Worm (Caenorhabditis elegans) whole organism, late embryonic: ENCODE data around the gene Y46E12A.5.

ENCODE experiments used
- F13H6.1 ChIP-seq: sonication (generic microtip); optimal IDR thresholded peaks from 2 replicates; lab custom pipeline; 2016; ENCODE audit warnings: missing genetic modification characterization, missing compliant biosample characterization
- K09A11.1 ChIP-seq: sonication (generic microtip); optimal IDR thresholded peaks from 2 replicates; lab custom pipeline; 2017; ENCODE audit warnings: antibody characterized with exemption, mild to moderate bottlenecking, missing genetic modification characterization, missing compliant biosample characterization; ENCODE audit not compliant: insufficient read depth
- Y22D7AL.16 ChIP-seq: sonication (generic microtip); optimal IDR thresholded peaks from 2 replicates; lab custom pipeline; 2016; ENCODE audit warnings: missing genetic modification characterization, missing compliant biosample characterization
- ahr-1 ChIP-seq: sonication (generic microtip); optimal IDR thresholded peaks from 2 replicates; lab custom pipeline; 2016; ENCODE audit warnings: missing genetic modification characterization, missing compliant biosample characterization
- ceh-18 ChIP-seq: sonication (generic microtip); optimal IDR thresholded peaks from 2 replicates; lab custom pipeline; 2016; ENCODE audit warnings: missing genetic modification characterization, missing compliant biosample characterization
- ceh-2 ChIP-seq: sonication (generic microtip); optimal IDR thresholded peaks from 2 replicates; lab custom pipeline; 2016; ENCODE audit warnings: missing genotype, missing genetic modification characterization, missing compliant biosample characterization
- ceh-24 ChIP-seq: sonication (generic microtip); optimal IDR thresholded peaks from 2 replicates; lab custom pipeline; 2016; ENCODE audit warnings: mild to moderate bottlenecking, missing genetic modification characterization, missing compliant biosample characterization
- ceh-30 ChIP-seq: fragments of 150-350 bp; optimal IDR thresholded peaks from 2 replicates; lab custom pipeline; 2014; ENCODE audit warnings: missing biosample characterization, missing genetic modification characterization
- ceh-31 ChIP-seq: sonication (generic microtip); optimal IDR thresholded peaks from 2 replicates; lab custom pipeline; 2016; ENCODE audit warnings: missing genetic modification characterization, missing compliant biosample characterization
- ceh-34 ChIP-seq: sonication (generic microtip); optimal IDR thresholded peaks from 2 replicates; lab custom pipeline; 2016; ENCODE audit warnings: mild to moderate bottlenecking, missing genetic modification characterization, missing compliant biosample characterization
- ceh-48 ChIP-seq: sonication (generic microtip); optimal IDR thresholded peaks from 2 replicates; lab custom pipeline; 2016; ENCODE audit warnings: missing genetic modification characterization, inconsistent platforms, missing compliant biosample characterization
- eyg-1 ChIP-seq: sonication (generic microtip); optimal IDR thresholded peaks from 2 replicates; lab custom pipeline; 2016; ENCODE audit warnings: missing genotype, missing genetic modification characterization, missing compliant biosample characterization
- hlh-15 ChIP-seq: sonication (generic microtip); optimal IDR thresholded peaks from 2 replicates; lab custom pipeline; 2016; ENCODE audit warnings: missing genetic modification characterization, missing compliant biosample characterization
- hlh-30 ChIP-seq: sonication (generic microtip); optimal IDR thresholded peaks from 2 replicates; lab custom pipeline; 2017; ENCODE audit warnings: antibody characterized with exemption, missing genetic modification characterization, missing compliant biosample characterization; ENCODE audit not compliant: insufficient read depth
- hlh-8 ChIP-seq: sonication (generic microtip); optimal IDR thresholded peaks from 2 replicates; lab custom pipeline; 2016; ENCODE audit warnings: missing genotype, missing genetic modification characterization, missing compliant biosample characterization
- madf-2 ChIP-seq: sonication (generic microtip); optimal IDR thresholded peaks from 2 replicates; lab custom pipeline; 2017; ENCODE audit warnings: missing genetic modification characterization, missing compliant biosample characterization
- mec-3 ChIP-seq: sonication (generic microtip); optimal IDR thresholded peaks from 2 replicates; lab custom pipeline; 2016; ENCODE audit warnings: borderline replicate concordance, missing genetic modification characterization, missing compliant biosample characterization
- nfya-1 ChIP-seq: sonication (generic microtip); optimal IDR thresholded peaks from 2 replicates; lab custom pipeline; 2017; ENCODE audit warnings: missing genetic modification characterization, mild to moderate bottlenecking, missing compliant biosample characterization, antibody characterized with exemption, moderate library complexity
- nhr-11 ChIP-seq: fragments of 150-350 bp; optimal IDR thresholded peaks from 2 replicates; lab custom pipeline; 2014; ENCODE audit warnings: missing biosample characterization, missing genetic modification characterization
- nhr-232 ChIP-seq: sonication (generic microtip); optimal IDR thresholded peaks from 2 replicates; lab custom pipeline; 2016; ENCODE audit warnings: missing genetic modification characterization, missing compliant biosample characterization
- odd-2 ChIP-seq: sonication (generic microtip); optimal IDR thresholded peaks from 2 replicates; lab custom pipeline; 2017; ENCODE audit warnings: antibody characterized with exemption, mild to moderate bottlenecking, missing genetic modification characterization, missing compliant biosample characterization
- pag-3 ChIP-seq: sonication (generic microtip); optimal IDR thresholded peaks from 2 replicates; lab custom pipeline; 2016; ENCODE audit warnings: missing compliant biosample characterization, missing genetic modification characterization, borderline replicate concordance
- pax-1 ChIP-seq: fragments of 150-350 bp; optimal IDR thresholded peaks from 2 replicates; lab custom pipeline; 2014; ENCODE audit warnings: missing biosample characterization, missing genetic modification characterization
- pha-4 ChIP-seq: fragments of 150-350 bp; optimal IDR thresholded peaks from 2 replicates; lab custom pipeline; 2018; ENCODE audit warnings: missing biosample characterization, missing genetic modification reagents, missing genetic modification characterization
- pqm-1 ChIP-seq: sonication (generic microtip); optimal IDR thresholded peaks from 2 replicates; lab custom pipeline; 2016; ENCODE audit warnings: missing genetic modification characterization, missing compliant biosample characterization
- pros-1 ChIP-seq: fragments of 150-350 bp; optimal IDR thresholded peaks from 2 replicates; lab custom pipeline; 2014; ENCODE audit warnings: missing biosample characterization, missing genetic modification reagents, missing genetic modification characterization
- ref-2 ChIP-seq: sonication (generic microtip); optimal IDR thresholded peaks from 2 replicates; lab custom pipeline; 2016; ENCODE audit warnings: missing genetic modification characterization, missing compliant biosample characterization
- sox-4 ChIP-seq: sonication (generic microtip); optimal IDR thresholded peaks from 2 replicates; lab custom pipeline; 2017; ENCODE audit warnings: mild to moderate bottlenecking, missing genetic modification characterization, inconsistent platforms, missing compliant biosample characterization
- syd-9 ChIP-seq: sonication (generic microtip); optimal IDR thresholded peaks from 2 replicates; lab custom pipeline; 2016; ENCODE audit warnings: mild to moderate bottlenecking, missing genetic modification characterization, moderate library complexity, missing compliant biosample characterization
- tbx-2 ChIP-seq: sonication (generic microtip); optimal IDR thresholded peaks from 2 replicates; lab custom pipeline; 2016; ENCODE audit warnings: missing genetic modification characterization, missing compliant biosample characterization
- tbx-7 ChIP-seq: sonication (generic microtip); optimal IDR thresholded peaks from 2 replicates; lab custom pipeline; 2016; ENCODE audit warnings: missing genotype, missing genetic modification characterization, missing compliant biosample characterization
- ttx-3 ChIP-seq: sonication (generic microtip); optimal IDR thresholded peaks from 2 replicates; lab custom pipeline; 2016; ENCODE audit warnings: missing genetic modification reagents, missing genetic modification characterization, missing compliant biosample characterization
- unc-42 ChIP-seq: sonication (generic microtip); optimal IDR thresholded peaks from 2 replicates; lab custom pipeline; 2016; ENCODE audit warnings: missing genotype, missing genetic modification characterization, missing compliant biosample characterization
- unc-55 ChIP-seq: sonication (generic microtip); optimal IDR thresholded peaks from 2 replicates; lab custom pipeline; 2017; ENCODE audit warnings: missing biosample characterization, missing genetic modification reagents, missing genetic modification characterization
- unc-86 ChIP-seq: sonication (generic microtip); optimal IDR thresholded peaks from 2 replicates; lab custom pipeline; 2016; ENCODE audit warnings: missing genetic modification characterization, missing compliant biosample characterization
- zip-5 ChIP-seq: sonication (generic microtip); optimal IDR thresholded peaks from 2 replicates; lab custom pipeline; 2016; ENCODE audit warnings: missing genetic modification characterization, missing compliant biosample characterization
- ztf-16 ChIP-seq: sonication (generic microtip); optimal IDR thresholded peaks from 2 replicates; lab custom pipeline; 2017; ENCODE audit warnings: missing genetic modification characterization, missing compliant biosample characterization

The Y46E12A.5 gene

DNA sequence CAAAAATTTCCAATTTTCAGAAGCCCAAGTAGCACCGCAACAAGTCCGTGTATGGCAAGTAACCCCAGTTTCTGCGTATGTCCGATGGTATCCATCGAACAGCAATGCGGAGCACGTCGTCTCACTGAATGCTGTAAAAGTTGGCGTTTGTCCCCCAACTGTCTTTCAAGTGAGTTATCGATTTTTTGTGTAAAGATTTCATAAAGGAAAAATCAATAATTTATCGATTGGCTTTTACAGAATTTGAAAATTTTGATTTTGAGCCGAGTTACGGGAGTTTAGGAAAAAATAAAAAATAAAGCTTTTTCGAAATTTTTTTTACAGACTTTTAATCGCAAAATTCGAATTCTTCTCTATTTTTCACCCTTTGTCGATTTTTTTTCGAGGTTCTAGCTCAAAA, 36.0 kb upstream of the Y46E12A.5 start:
- TF ChIP-seq Y22D7AL.16 (no peak), mec-3 (tag; lab: Kevin White, UChicago) (no peak), ceh-34 (no peak), unc-42 (tag; lab: Kevin White, UChicago) (no peak), tbx-7 (tag; lab: Kevin White, UChicago) (no peak), nhr-11 (tag; lab: Kevin White, UChicago) (no peak), pros-1 (tag; lab: Kevin White, UChicago) (no peak), ahr-1 (tag; lab: Kevin White, UChicago) (no peak), syd-9 (tag; lab: Kevin White, UChicago) (no peak), ref-2 (tag; lab: Kevin White, UChicago) (no peak), unc-55 (GFP tag; lab: Kevin White, UChicago) (no peak), pax-1 (tag; lab: Kevin White, UChicago) (no peak), zip-5 (no peak), ceh-31 (tag; lab: Kevin White, UChicago) (no peak), tbx-2 (tag; lab: Kevin White, UChicago) (no peak), F13H6.1 (tag; lab: Kevin White, UChicago) (no peak), K09A11.1 (tag; lab: Kevin White, UChicago) (no peak), unc-86 (tag; lab: Kevin White, UChicago) (no peak), ztf-16 (tag; lab: Kevin White, UChicago) (no peak), madf-2 (tag; lab: Kevin White, UChicago) (no peak)

DNA sequence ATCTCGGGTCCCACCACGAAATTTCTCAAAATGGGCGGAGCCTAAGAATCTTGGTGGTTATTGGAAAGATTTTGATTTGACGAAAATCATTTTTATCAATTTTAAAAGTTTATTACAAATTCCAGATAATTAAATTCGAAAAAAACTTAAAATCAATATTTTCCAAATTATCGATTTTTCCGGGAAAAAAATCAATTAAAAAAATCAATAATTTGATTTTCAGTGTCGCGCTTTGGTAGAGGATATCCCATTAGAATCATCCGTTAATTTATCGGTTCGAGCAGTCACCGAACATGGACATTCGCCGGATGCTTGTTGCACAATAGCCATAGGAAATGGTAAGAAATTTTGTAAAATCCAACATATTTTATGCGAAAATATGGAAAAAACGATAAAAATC, 35.4 kb upstream of the Y46E12A.5 start:
- TF ChIP-seq zip-5: no peak
- no peak for TF ChIP-seq nfya-1 (tag; lab: Kevin White, UChicago)
- peak; percentile 34 for TF ChIP-seq ceh-48 (tag; lab: Kevin White, UChicago)
- TF ChIP-seq, all 69 proteins: peak for 1

DNA sequence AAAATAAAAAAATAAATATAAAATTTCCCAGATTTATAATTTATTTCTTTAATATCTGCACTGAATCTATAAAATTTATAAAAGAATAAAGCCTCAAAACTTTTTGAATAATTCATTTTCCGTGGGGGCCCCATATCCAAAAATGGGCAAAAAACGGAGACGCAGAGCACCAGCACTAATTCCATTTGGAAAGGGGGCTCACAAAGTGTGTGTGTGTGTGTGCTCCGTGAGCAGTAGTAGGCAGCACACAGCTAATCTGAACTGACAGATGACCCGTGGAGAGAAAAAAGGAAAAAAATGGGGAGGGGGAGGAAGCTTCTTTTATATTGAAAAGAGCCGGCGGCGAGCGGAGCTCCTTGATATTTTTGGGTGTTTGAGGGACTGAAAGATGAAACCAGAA, 33.9 kb upstream of the Y46E12A.5 start:
- TF ChIP-seq unc-42 (tag; lab: Kevin White, UChicago) (peak; percentile 90), odd-2 (no peak), ceh-18 (tag; lab: Kevin White, UChicago) (no peak), hlh-15 (tag; lab: Kevin White, UChicago) (no peak)

DNA sequence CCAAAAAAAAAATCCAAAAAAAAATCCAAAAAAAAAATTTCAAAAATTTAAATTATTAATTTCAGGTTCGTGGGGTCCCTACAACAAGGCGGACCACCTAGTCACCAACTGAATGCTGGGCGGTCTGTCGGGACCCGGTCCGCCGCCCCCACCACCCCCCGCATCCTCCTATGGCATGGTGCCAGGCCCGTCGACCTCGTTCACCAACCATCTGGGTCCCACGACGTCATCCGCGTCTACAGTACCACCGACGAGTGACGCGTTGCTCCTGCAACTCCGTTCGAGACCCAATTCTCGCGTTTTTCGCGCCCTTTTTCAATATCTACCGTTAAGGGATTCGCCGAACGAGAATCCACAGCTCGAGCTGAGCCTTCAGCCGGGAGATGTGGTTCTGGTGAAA, 30.9 kb upstream of the Y46E12A.5 start:
- TF ChIP-seq ceh-34: no peak
- TF ChIP-seq hlh-8 (tag; lab: Kevin White, UChicago): no peak
- no peak for TF ChIP-seq ceh-2 (tag; lab: Kevin White, UChicago)
- TF ChIP-seq pros-1 (tag; lab: Kevin White, UChicago): no peak
- TF ChIP-seq ceh-31 (tag; lab: Kevin White, UChicago): no peak
- no peak for TF ChIP-seq nhr-232
- no peak for TF ChIP-seq pag-3 (tag; lab: Kevin White, UChicago)
- TF ChIP-seq ceh-24 (tag; lab: Kevin White, UChicago): no peak
- TF ChIP-seq ttx-3 (tag; lab: Kevin White, UChicago): no peak
- no peak for TF ChIP-seq ztf-16 (tag; lab: Kevin White, UChicago)
- no peak for TF ChIP-seq ceh-30 (tag; lab: Kevin White, UChicago)
- no peak for TF ChIP-seq sox-4 (tag; lab: Kevin White, UChicago)
- no peak for TF ChIP-seq ceh-18 (tag; lab: Kevin White, UChicago)
- TF ChIP-seq ref-2 (tag; lab: Kevin White, UChicago): no peak
- TF ChIP-seq eyg-1: no peak
- TF ChIP-seq hlh-30: no peak

DNA sequence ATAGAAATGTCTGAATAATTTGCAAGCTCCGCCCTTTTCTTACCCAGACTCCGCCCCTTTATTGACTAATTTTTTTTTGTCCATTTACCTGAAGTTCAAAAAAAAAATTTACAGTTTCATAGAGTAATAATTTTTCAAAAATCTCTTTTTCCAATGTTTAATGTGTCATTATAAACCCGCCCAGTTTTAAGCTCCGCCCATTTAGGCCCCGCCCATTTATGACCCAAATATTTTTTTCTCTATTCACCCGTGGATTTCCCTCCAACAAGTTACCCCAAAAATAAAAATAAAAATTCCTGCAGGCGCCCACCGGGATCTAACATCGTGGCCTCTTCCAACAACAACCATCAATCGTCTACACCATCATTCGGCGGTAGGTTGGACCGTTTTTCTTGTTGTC, 30.0 kb upstream of the Y46E12A.5 start, which contains the start of gene rimb-1:
rimb-1 (plus strand) TSS at position 301 of the 400 bp plus-strand sequence.
- TF ChIP-seq pha-4 (no peak), pqm-1 (tag; lab: Kevin White, UChicago) (no peak)
